Fruit fly (Drosophila melanogaster): ENCODE results near the gene Ir75a.

Gene Ir75a

dm6 chr3L:17842892-17843703, 25.4 kb upstream of the Ir75a start, which contains the start of gene CG5567 (continued):
- peak; percentile 2 for TF ChIP-seq Oli (tag; optimal IDR thresholded peaks at IDR 0.05)
- TF ChIP-seq Xrp1 (GFP tag; IDR thresholded peaks at IDR 0.05): peak; percentile 26; the same call in 1 of the 2 replicates
- peak; percentile 9 for TF ChIP-seq CG17359 (tag; optimal IDR thresholded peaks at IDR 0.05)
- no peak for TF ChIP-seq Doc2 (GFP tag; IDR thresholded peaks at IDR 0.05)
- TF ChIP-seq Dip2 (GFP tag; IDR thresholded peaks at IDR 0.05): no peak
- peak; percentile 88 for TF ChIP-seq ftz-f1 (GFP tag; optimal IDR thresholded peaks at IDR 0.05)
- no peak for TF ChIP-seq CG33213 (GFP tag; optimal IDR thresholded peaks at IDR 0.05)
- TF ChIP-seq ash1 (GFP tag; optimal IDR thresholded peaks at IDR 0.05): no peak
- TF ChIP-seq D19A (tag; optimal IDR thresholded peaks at IDR 0.05): peak; percentile 97
- TF ChIP-seq CG13624 (GFP tag; optimal IDR thresholded peaks at IDR 0.05): peak; percentile 56
- 0 out of 2 replicates have a peak, but pooled peaks have one; percentile 41 for TF ChIP-seq MBD-R2 (GFP tag; IDR thresholded peaks at IDR 0.05)
- TF ChIP-seq CG4424 (GFP tag; optimal IDR thresholded peaks at IDR 0.05): no peak
- no peak for TF ChIP-seq CG10979 (tag; optimal IDR thresholded peaks at IDR 0.05)
- TF ChIP-seq Adf1 (GFP tag; IDR thresholded peaks at IDR 0.05): peak; percentile 24; the same call in 1 of the 2 replicates
- TF ChIP-seq HLH54F (GFP tag; optimal IDR thresholded peaks at IDR 0.05): peak; percentile 19
- TF ChIP-seq scrt (GFP tag; optimal IDR thresholded peaks at IDR 0.05): peak; percentile 85
- TF ChIP-seq CG11723 (GFP tag; optimal IDR thresholded peaks at IDR 0.05): no peak
- TF ChIP-seq lilli (GFP tag; optimal IDR thresholded peaks at IDR 0.05): peak; percentile 54
- TF ChIP-seq dysf (GFP tag; IDR thresholded peaks at IDR 0.05): peak; percentile 38; the same call in 1 of the 3 replicates
- peak; percentile 17; the same call in 1 of the 2 replicates for TF ChIP-seq lmd (GFP tag; IDR thresholded peaks at IDR 0.05)
- no peak for TF ChIP-seq chm (GFP tag; IDR thresholded peaks at IDR 0.05)
- peak; percentile 52 for TF ChIP-seq exex (tag; optimal IDR thresholded peaks at IDR 0.05)
- peak; percentile 61; the same call in 1 of the 2 replicates for TF ChIP-seq CG32767 (GFP tag; IDR thresholded peaks at IDR 0.05)
- no peak for TF ChIP-seq oc (tag; optimal IDR thresholded peaks at IDR 0.05)
- TF ChIP-seq bcd (GFP tag; optimal IDR thresholded peaks at IDR 0.05): peak; percentile 2
- 0 out of 2 replicates have a peak, but pooled peaks have one; percentile 16 for TF ChIP-seq HLH3B (GFP tag; IDR thresholded peaks at IDR 0.05)
- TF ChIP-seq CG13894 (tag; optimal IDR thresholded peaks at IDR 0.05): peak; percentile 16
- peak; percentile 23 for TF ChIP-seq gem (tag; optimal IDR thresholded peaks at IDR 0.05)
- TF ChIP-seq CG6791 (GFP tag; IDR thresholded peaks at IDR 0.05; ENCODE audit: partially characterized antibody): peak; percentile 33; the same call in 1 of the 3 replicates
- TF ChIP-seq CG7839 (tag; optimal IDR thresholded peaks at IDR 0.05): peak; percentile 42
- peak; percentile 41 for TF ChIP-seq CHES-1-like (GFP tag; optimal IDR thresholded peaks at IDR 0.05)
- peak; percentile 36 for TF ChIP-seq Nf-YC (tag; optimal IDR thresholded peaks at IDR 0.05)
- TF ChIP-seq CG18599 (GFP tag; optimal IDR thresholded peaks at IDR 0.05): peak; percentile 47
- no peak for TF ChIP-seq CG2875 (GFP tag; optimal IDR thresholded peaks at IDR 0.05)
- 0 out of 2 replicates have a peak, but pooled peaks have one; percentile 21 for TF ChIP-seq unc-4 (GFP tag; IDR thresholded peaks at IDR 0.05; ENCODE audit: partially characterized antibody)
- TF ChIP-seq slbo (GFP tag; IDR thresholded peaks at IDR 0.05): 0 out of 2 replicates have a peak, but pooled peaks have one; percentile 36
- TF ChIP-seq kah (GFP tag; optimal IDR thresholded peaks at IDR 0.05): peak; percentile 95
- peak; percentile 18 for TF ChIP-seq CG3281 (GFP tag; optimal IDR thresholded peaks at IDR 0.05)
- TF ChIP-seq CG2116 (GFP tag; optimal IDR thresholded peaks at IDR 0.05): peak; percentile 2
- TF ChIP-seq CoRest (tag; optimal IDR thresholded peaks at IDR 0.05): peak; percentile 14
- peak in 1 of 2 experiments; percentile 23 for TF ChIP-seq bsh (GFP tag; optimal IDR thresholded peaks at IDR 0.05)
- TF ChIP-seq CG12155 (GFP tag; optimal IDR thresholded peaks at IDR 0.05): peak; percentile 14
- TF ChIP-seq CG12236 (GFP tag; optimal IDR thresholded peaks at IDR 0.05): no peak
- peak; percentile 18 for TF ChIP-seq CG17385 (GFP tag; optimal IDR thresholded peaks at IDR 0.05)
- peak; percentile 47 for TF ChIP-seq CG34376 (GFP tag; optimal IDR thresholded peaks at IDR 0.05)
- peak in 1 of 2 experiments; percentile 21 for TF ChIP-seq dpn (GFP tag; optimal IDR thresholded peaks at IDR 0.05)
- peak; percentile 34 for TF ChIP-seq Meics (GFP tag; optimal IDR thresholded peaks at IDR 0.05)
- TF ChIP-seq H2.0 (GFP tag; IDR thresholded peaks at IDR 0.05): no peak

All from whole organism, embryonic.